Worm (Caenorhabditis elegans) whole organism, L3 larva: ENCODE results near the gene C14B1.2.

ENCODE experiments used
- ama-1 ChIP-seq: fragments of 150-350 bp; optimal IDR thresholded peaks from 2 replicates; lab custom pipeline; 2018
- elt-2 ChIP-seq: sonication (generic microtip); optimal IDR thresholded peaks from 2 replicates; lab custom pipeline; 2016; ENCODE audit warnings: missing genetic modification reagents, mild to moderate bottlenecking, missing genetic modification characterization, missing compliant biosample characterization
- lsy-12 ChIP-seq: sonication (generic microtip); optimal IDR thresholded peaks from 2 replicates; lab custom pipeline; 2016; ENCODE audit warnings: mild to moderate bottlenecking, missing genetic modification characterization, missing compliant biosample characterization
- mdl-1 ChIP-seq: fragments of 150-350 bp; optimal IDR thresholded peaks from 2 replicates; lab custom pipeline; 2014; ENCODE audit warnings: missing biosample characterization, missing genetic modification characterization
- nhr-12 ChIP-seq: fragments of 150-350 bp; optimal IDR thresholded peaks from 2 replicates; lab custom pipeline; 2014; ENCODE audit warnings: missing biosample characterization, missing genetic modification characterization
- nhr-25 ChIP-seq: sonication (generic microtip); optimal IDR thresholded peaks from 2 replicates; lab custom pipeline; 2017; ENCODE audit warnings: missing biosample characterization, missing genetic modification characterization
- nhr-28 ChIP-seq: fragments of 150-350 bp; optimal IDR thresholded peaks from 2 replicates; lab custom pipeline; 2014; ENCODE audit warnings: missing biosample characterization, missing genetic modification characterization
- nhr-67 ChIP-seq: fragments of 150-350 bp; optimal IDR thresholded peaks from 2 replicates; lab custom pipeline; 2014; ENCODE audit warnings: missing biosample characterization, missing genetic modification characterization
- pha-4 ChIP-seq: fragments of 150-350 bp; optimal IDR thresholded peaks from 2 replicates; lab custom pipeline; 2014; ENCODE audit warnings: missing biosample characterization, missing genetic modification reagents, missing genetic modification characterization
- zag-1 ChIP-seq: fragments of 150-350 bp; optimal IDR thresholded peaks from 2 replicates; lab custom pipeline; 2014; ENCODE audit warnings: missing biosample characterization, missing genetic modification characterization
- ztf-11 ChIP-seq: fragments of 150-350 bp; optimal IDR thresholded peaks from 2 replicates; lab custom pipeline; 2014; ENCODE audit warnings: missing biosample characterization, missing genetic modification characterization
- ztf-4 ChIP-seq: fragments of 150-350 bp; optimal IDR thresholded peaks from 2 replicates; lab custom pipeline; 2014; ENCODE audit warnings: missing biosample characterization, missing genetic modification characterization

DNA sequence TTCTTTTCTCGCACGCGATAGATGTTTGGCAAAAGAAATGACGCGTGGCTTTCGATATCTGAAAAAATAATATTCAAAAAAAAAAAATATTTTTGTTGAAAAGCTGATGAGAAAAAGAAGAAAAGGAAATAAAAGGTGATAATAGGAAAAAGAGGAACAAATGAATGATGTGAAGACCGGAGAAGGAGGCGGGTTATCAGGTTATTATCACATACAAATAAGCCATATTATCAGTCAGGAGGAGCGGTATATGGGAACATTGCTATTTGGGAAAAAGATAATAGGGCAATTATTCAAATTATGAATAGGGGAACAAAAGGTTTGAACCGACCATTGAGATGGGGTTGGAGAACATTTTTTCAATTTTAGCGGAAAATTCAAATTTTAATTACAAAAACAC lies 27.9 kb upstream of the C14B1.2 start:
- TF ChIP-seq nhr-25 (tag; lab: Kevin White, UChicago) (no peak), mdl-1 (tag; lab: Kevin White, UChicago) (no peak), ztf-4 (tag; lab: Kevin White, UChicago) (no peak), elt-2 (tag; lab: Kevin White, UChicago) (no peak), nhr-12 (tag; lab: Kevin White, UChicago) (no peak), nhr-28 (tag; lab: Kevin White, UChicago) (no peak), zag-1 (tag; lab: Kevin White, UChicago) (no peak), ztf-11 (tag; lab: Kevin White, UChicago) (no peak), ama-1 (lab: Kevin White, UChicago) (no peak), pha-4 (tag; lab: Kevin White, UChicago) (no peak), lsy-12 (tag; lab: Kevin White, UChicago) (no peak), nhr-67 (tag; lab: Kevin White, UChicago) (no peak)
